Fruit fly (Drosophila melanogaster): ENCODE data around the gene CG11425.

DNA sequence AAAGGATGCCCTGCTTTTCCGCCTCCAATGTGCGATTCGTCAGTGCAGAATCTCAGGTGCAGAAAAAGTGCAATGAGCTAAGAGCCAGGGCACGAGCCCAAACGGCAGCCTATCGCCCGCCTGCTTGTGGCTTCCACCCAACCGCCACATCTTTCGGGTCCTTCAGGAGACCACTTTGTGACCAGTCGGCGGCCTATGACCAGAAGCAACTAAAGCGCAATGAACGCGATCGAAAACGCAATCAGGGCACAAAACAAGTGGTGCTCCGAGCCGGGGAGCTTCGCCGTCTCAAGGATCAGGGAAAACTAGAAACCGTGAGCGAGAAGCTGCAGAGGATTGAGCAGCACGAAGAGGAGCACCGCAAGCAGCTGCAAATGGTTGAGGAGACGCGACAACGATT, 20.2 kb upstream of the CG11425 start, which contains the start of gene CG11449:
- TF ChIP-seq lz (GFP tag; optimal IDR thresholded peaks at IDR 0.05) (no peak), Lpt (GFP tag; optimal IDR thresholded peaks at IDR 0.05) (no peak), Hr38 (GFP tag; optimal IDR thresholded peaks at IDR 0.05) (no peak), Blimp-1 (GFP tag; optimal IDR thresholded peaks at IDR 0.05) (no peak), CG6792 (GFP tag; optimal IDR thresholded peaks at IDR 0.05) (no peak)
